Fruit fly (Drosophila melanogaster): Measurements from ENCODE around the gene Edem2.

DNA sequence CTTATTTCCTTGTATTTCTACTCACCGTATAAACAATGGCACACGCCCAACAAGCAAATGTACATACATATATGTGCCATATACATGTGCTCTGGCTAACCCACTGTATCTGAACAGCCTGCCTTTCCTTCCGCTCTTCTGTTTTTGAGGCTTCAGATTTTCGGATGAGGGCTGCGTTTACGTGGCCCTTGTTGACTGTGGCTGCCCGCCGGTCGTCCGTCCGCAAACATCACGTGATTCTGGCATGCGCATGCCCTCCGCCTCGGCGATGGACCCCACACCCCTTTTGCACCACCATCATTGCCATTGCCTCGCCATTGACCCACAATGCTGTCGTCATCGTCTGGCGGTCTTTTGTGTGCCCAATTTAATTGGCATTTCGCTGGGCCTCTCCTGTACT, 13.3 kb downstream of the Edem2 start:
- TF ChIP-seq h (optimal IDR thresholded peaks at IDR 0.05) (no peak), Myc (optimal IDR thresholded peaks at IDR 0.05) (no peak), insv (optimal IDR thresholded peaks at IDR 0.05) (no peak), psq (optimal IDR thresholded peaks at IDR 0.05) (no peak), Sin3A (optimal IDR thresholded peaks at IDR 0.05) (no peak)
